Worm (Caenorhabditis elegans) whole organism, L3 larva: ENCODE results near the gene twk-20.

Source experiments
- R02D3.7 ChIP-seq: fragments of 150-350 bp; optimal IDR thresholded peaks from 2 replicates; lab custom pipeline; 2014; ENCODE audit warnings: missing biosample characterization, missing genetic modification characterization
- ZK546.5 ChIP-seq: sonication (generic microtip); optimal IDR thresholded peaks from 2 replicates; lab custom pipeline; 2017; ENCODE audit warnings: missing biosample characterization, missing genetic modification characterization
- aly-2 ChIP-seq: fragments of 150-350 bp; optimal IDR thresholded peaks from 2 replicates; lab custom pipeline; 2014; ENCODE audit warnings: missing biosample characterization, missing genetic modification characterization
- ama-1 ChIP-seq: fragments of 150-350 bp; optimal IDR thresholded peaks from 2 replicates; lab custom pipeline; 2018
- ceh-16 ChIP-seq: sonication (generic microtip); optimal IDR thresholded peaks from 2 replicates; lab custom pipeline; 2017; ENCODE audit warnings: missing biosample characterization, missing genetic modification characterization
- ceh-28 ChIP-seq: fragments of 150-350 bp; optimal IDR thresholded peaks from 2 replicates; lab custom pipeline; 2014; ENCODE audit warnings: missing biosample characterization, missing genetic modification reagents, missing genetic modification characterization
- ceh-82 ChIP-seq: fragments of 150-350 bp; optimal IDR thresholded peaks from 2 replicates; lab custom pipeline; 2014; ENCODE audit warnings: missing biosample characterization, missing genetic modification characterization
- ceh-9 ChIP-seq: sonication (generic microtip); optimal IDR thresholded peaks from 2 replicates; lab custom pipeline; 2018; ENCODE audit warnings: missing biosample characterization, missing genetic modification characterization
- daf-12 ChIP-seq: fragments of 150-350 bp; optimal IDR thresholded peaks from 2 replicates; lab custom pipeline; 2014; ENCODE audit warnings: missing biosample characterization, missing genetic modification reagents, missing genetic modification characterization
- egl-27 ChIP-seq: sonication (generic microtip); optimal IDR thresholded peaks from 4 replicates; lab custom pipeline; 2017; ENCODE audit warnings: missing biosample characterization, missing genetic modification reagents, missing genetic modification characterization
- egl-5 ChIP-seq: fragments of 150-350 bp; optimal IDR thresholded peaks from 2 replicates; lab custom pipeline; 2017; ENCODE audit warnings: missing biosample characterization, missing genetic modification reagents, missing genetic modification characterization, inconsistent platforms
- elt-1 ChIP-seq: fragments of 150-350 bp; optimal IDR thresholded peaks from 2 replicates; lab custom pipeline; 2014; ENCODE audit warnings: missing biosample characterization, missing genetic modification characterization
- elt-2 ChIP-seq: sonication (generic microtip); optimal IDR thresholded peaks from 2 replicates; lab custom pipeline; 2016; ENCODE audit warnings: missing genetic modification reagents, mild to moderate bottlenecking, missing genetic modification characterization, missing compliant biosample characterization
- elt-3 ChIP-seq, 3 experiments: fragments of 150-350 bp in 1 of 3; sonication (generic microtip) in 2 of 3; optimal IDR thresholded peaks; 2 replicates in 2 of 3; 4 replicates in 1 of 3; lab custom pipeline; 2014 to 2017; ENCODE audit warnings: missing biosample characterization in 3 of 3, missing genetic modification characterization in 3 of 3
- eor-1 ChIP-seq, 2 experiments: fragments of 150-350 bp; optimal IDR thresholded peaks; 2 replicates each; lab custom pipeline; 2014 to 2018; ENCODE audit warnings: missing biosample characterization in 2 of 2, missing genetic modification characterization in 2 of 2
- fkh-10 ChIP-seq: sonication (generic microtip); optimal IDR thresholded peaks from 2 replicates; lab custom pipeline; 2017; ENCODE audit warnings: missing biosample characterization, missing genetic modification reagents, missing genetic modification characterization
- fkh-2 ChIP-seq: fragments of 150-350 bp; optimal IDR thresholded peaks from 2 replicates; lab custom pipeline; 2014; ENCODE audit warnings: missing biosample characterization, missing genetic modification reagents, missing genetic modification characterization
- fos-1 ChIP-seq: fragments of 150-350 bp; optimal IDR thresholded peaks from 2 replicates; lab custom pipeline; 2014; ENCODE audit warnings: missing biosample characterization, missing genetic modification characterization
- hmg-11 ChIP-seq: sonication (generic microtip); optimal IDR thresholded peaks from 2 replicates; lab custom pipeline; 2016; ENCODE audit warnings: missing genetic modification characterization, missing compliant biosample characterization
- jun-1 ChIP-seq: fragments of 150-350 bp; optimal IDR thresholded peaks from 2 replicates; lab custom pipeline; 2014; ENCODE audit warnings: missing biosample characterization, missing genetic modification reagents, missing genetic modification characterization
- lin-15B ChIP-seq: fragments of 150-350 bp; optimal IDR thresholded peaks from 2 replicates; lab custom pipeline; 2014; ENCODE audit warnings: missing biosample characterization, missing genetic modification characterization
- lin-39 ChIP-seq: fragments of 150-350 bp; optimal IDR thresholded peaks from 2 replicates; lab custom pipeline; 2018; ENCODE audit warnings: missing biosample characterization, missing genetic modification reagents, missing genetic modification characterization
- lsy-12 ChIP-seq: sonication (generic microtip); optimal IDR thresholded peaks from 2 replicates; lab custom pipeline; 2016; ENCODE audit warnings: mild to moderate bottlenecking, missing genetic modification characterization, missing compliant biosample characterization
- mdl-1 ChIP-seq: fragments of 150-350 bp; optimal IDR thresholded peaks from 2 replicates; lab custom pipeline; 2014; ENCODE audit warnings: missing biosample characterization, missing genetic modification characterization
- mml-1 ChIP-seq: fragments of 150-350 bp; sonication (generic microtip); optimal IDR thresholded peaks from 3 replicates; lab custom pipeline; 2014; ENCODE audit warnings: missing biosample characterization, missing genetic modification characterization
- nfya-1 ChIP-seq: sonication (generic microtip); optimal IDR thresholded peaks from 2 replicates; lab custom pipeline; 2017; ENCODE audit warnings: missing genetic modification characterization, mild to moderate bottlenecking, missing compliant biosample characterization, antibody characterized with exemption, moderate library complexity; ENCODE audit not compliant: insufficient read depth
- nhr-11 ChIP-seq: fragments of 150-350 bp; optimal IDR thresholded peaks from 2 replicates; lab custom pipeline; 2014; ENCODE audit warnings: missing biosample characterization, missing genetic modification characterization
- nhr-12 ChIP-seq: fragments of 150-350 bp; optimal IDR thresholded peaks from 2 replicates; lab custom pipeline; 2014; ENCODE audit warnings: missing biosample characterization, missing genetic modification characterization
- nhr-23 ChIP-seq: fragments of 150-350 bp; optimal IDR thresholded peaks from 2 replicates; lab custom pipeline; 2014; ENCODE audit warnings: missing biosample characterization, missing genetic modification reagents, missing genetic modification characterization
- nhr-237 ChIP-seq: fragments of 150-350 bp; optimal IDR thresholded peaks from 2 replicates; lab custom pipeline; 2014; ENCODE audit warnings: missing biosample characterization, missing genetic modification characterization
- nhr-25 ChIP-seq: sonication (generic microtip); optimal IDR thresholded peaks from 2 replicates; lab custom pipeline; 2017; ENCODE audit warnings: missing biosample characterization, missing genetic modification characterization
- nhr-28 ChIP-seq: fragments of 150-350 bp; optimal IDR thresholded peaks from 2 replicates; lab custom pipeline; 2014; ENCODE audit warnings: missing biosample characterization, missing genetic modification characterization
- nhr-43 ChIP-seq: sonication (generic microtip); optimal IDR thresholded peaks from 2 replicates; lab custom pipeline; 2016; ENCODE audit warnings: mild to moderate bottlenecking, missing genetic modification characterization, missing compliant biosample characterization; ENCODE audit not compliant: poor library complexity, severe bottlenecking
- nhr-67 ChIP-seq: fragments of 150-350 bp; optimal IDR thresholded peaks from 2 replicates; lab custom pipeline; 2014; ENCODE audit warnings: missing biosample characterization, missing genetic modification characterization
- nhr-76 ChIP-seq: fragments of 150-350 bp; sonication (generic microtip); optimal IDR thresholded peaks from 5 replicates; lab custom pipeline; 2014; ENCODE audit warnings: missing biosample characterization, missing genetic modification characterization
- nhr-77 ChIP-seq: fragments of 150-350 bp; optimal IDR thresholded peaks from 2 replicates; lab custom pipeline; 2014; ENCODE audit warnings: missing biosample characterization, missing genetic modification characterization
- pha-4 ChIP-seq: fragments of 150-350 bp; optimal IDR thresholded peaks from 2 replicates; lab custom pipeline; 2014; ENCODE audit warnings: missing biosample characterization, missing genetic modification reagents, missing genetic modification characterization
- pqm-1 ChIP-seq: fragments of 150-350 bp; optimal IDR thresholded peaks from 2 replicates; lab custom pipeline; 2017; ENCODE audit warnings: missing biosample characterization, missing genetic modification characterization, inconsistent platforms
- sea-2 ChIP-seq: fragments of 150-350 bp; sonication (generic microtip); optimal IDR thresholded peaks from 4 replicates; lab custom pipeline; 2014; ENCODE audit warnings: missing biosample characterization, missing genetic modification reagents, missing genetic modification characterization
- skn-1 ChIP-seq: fragments of 150-350 bp; optimal IDR thresholded peaks from 2 replicates; lab custom pipeline; 2014; ENCODE audit warnings: missing biosample characterization, missing genetic modification characterization
- snpc-4 ChIP-seq: fragments of 150-350 bp; optimal IDR thresholded peaks from 2 replicates; lab custom pipeline; 2014; ENCODE audit warnings: missing biosample characterization, missing genetic modification characterization
- tbx-2 ChIP-seq: sonication (generic microtip); optimal IDR thresholded peaks from 2 replicates; lab custom pipeline; 2016; ENCODE audit warnings: mild to moderate bottlenecking, missing genetic modification characterization, missing compliant biosample characterization
- unc-39 ChIP-seq: sonication (generic microtip); optimal IDR thresholded peaks from 4 replicates; lab custom pipeline; 2017; ENCODE audit warnings: missing biosample characterization, missing genetic modification characterization
- unc-62 ChIP-seq: fragments of 150-350 bp; sonication (generic microtip); optimal IDR thresholded peaks from 4 replicates; lab custom pipeline; 2014; ENCODE audit warnings: missing biosample characterization, missing genetic modification reagents, missing genetic modification characterization
- zag-1 ChIP-seq: fragments of 150-350 bp; optimal IDR thresholded peaks from 2 replicates; lab custom pipeline; 2014; ENCODE audit warnings: missing biosample characterization, missing genetic modification characterization
- ztf-11 ChIP-seq: fragments of 150-350 bp; optimal IDR thresholded peaks from 2 replicates; lab custom pipeline; 2014; ENCODE audit warnings: missing biosample characterization, missing genetic modification characterization
- ztf-4 ChIP-seq: fragments of 150-350 bp; optimal IDR thresholded peaks from 2 replicates; lab custom pipeline; 2014; ENCODE audit warnings: missing biosample characterization, missing genetic modification characterization

Gene twk-20

DNA sequence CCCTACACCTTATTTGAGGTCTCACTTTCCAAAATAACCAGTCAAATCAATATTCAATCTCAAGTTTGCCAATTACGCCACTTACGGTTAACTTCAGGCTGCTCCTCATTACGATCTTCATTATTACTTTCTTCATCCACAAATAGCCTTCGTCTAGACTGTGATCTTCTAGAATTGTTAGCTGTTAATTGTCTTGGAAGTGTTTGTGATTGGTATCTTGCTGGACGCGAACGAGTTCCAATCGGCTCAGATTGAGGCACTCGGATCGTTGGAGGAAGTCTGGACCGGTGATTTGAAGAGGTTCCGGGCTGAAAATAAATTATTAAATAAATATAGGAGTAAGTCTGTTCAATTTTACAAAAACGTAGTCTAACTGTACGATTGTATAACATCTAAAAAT lies 27.2 kb downstream of the twk-20 start:
- TF ChIP-seq pqm-1: no peak
- TF ChIP-seq lin-15B: no peak
- TF ChIP-seq eor-1 (tag; optimal IDR thresholded peaks at IDR 0.05; lab: Kevin White, UChicago): no peak
- TF ChIP-seq nhr-77: no peak
- TF ChIP-seq R02D3.7 (tag; lab: Kevin White, UChicago): no peak
- no peak for TF ChIP-seq ztf-11 (tag; lab: Kevin White, UChicago)
- TF ChIP-seq nhr-23: no peak
- TF ChIP-seq ztf-4 (tag; lab: Kevin White, UChicago): no peak
- no peak for TF ChIP-seq fkh-10 (GFP tag; lab: Kevin White, UChicago)
- TF ChIP-seq elt-3 (tag; optimal IDR thresholded peaks at IDR 0.05; lab: Kevin White, UChicago): no peak
- TF ChIP-seq skn-1 (tag; lab: Kevin White, UChicago): no peak
- TF ChIP-seq hmg-11 (tag; lab: Kevin White, UChicago): no peak
- TF ChIP-seq snpc-4: no peak
- no peak for TF ChIP-seq elt-2 (tag; lab: Kevin White, UChicago)
- no peak for TF ChIP-seq elt-1 (tag; lab: Kevin White, UChicago)
- no peak for TF ChIP-seq nhr-237 (tag; lab: Kevin White, UChicago)
- TF ChIP-seq jun-1 (tag; lab: Kevin White, UChicago): no peak
- no peak for TF ChIP-seq tbx-2 (tag; lab: Kevin White, UChicago)

- no peak for TF ChIP-seq tbx-2 (tag; lab: Kevin White, UChicago)
- TF ChIP-seq nhr-11 (tag; lab: Kevin White, UChicago): no peak
- no peak for TF ChIP-seq lin-39 (tag; lab: Kevin White, UChicago)
These were observed 29.1 kb downstream of the twk-20 start, which contains the start of gene C04A11.2 for ce11 chrX:13668728-13669127. TSS of gene C04A11.2 (minus strand) at chrX:13668828.

ce11 chrX:13669641-13670040 lies 30.0 kb downstream of the twk-20 start:
- TF ChIP-seq nhr-77 (no peak), eor-1 (tag; optimal IDR thresholded peaks at IDR 0.05; lab: Kevin White, UChicago) (no peak), aly-2 (tag; lab: Kevin White, UChicago) (no peak), pqm-1 (peak; percentile 43), fkh-2 (no peak), unc-39 (tag; lab: Kevin White, UChicago) (no peak), ztf-11 (tag; lab: Kevin White, UChicago) (no peak), elt-3 (tag; optimal IDR thresholded peaks at IDR 0.05; lab: Kevin White, UChicago) (no peak), nhr-43 (tag; lab: Kevin White, UChicago) (no peak), nhr-76 (tag; lab: Kevin White, UChicago) (no peak), mml-1 (no peak), R02D3.7 (tag; lab: Kevin White, UChicago) (no peak), ama-1 (lab: Kevin White, UChicago) (no peak), egl-27 (tag; lab: Kevin White, UChicago) (no peak), ZK546.5 (tag; lab: Kevin White, UChicago) (no peak), zag-1 (no peak), unc-62 (GFP tag; lab: Kevin White, UChicago) (no peak), mdl-1 (tag; lab: Kevin White, UChicago) (no peak), nhr-11 (tag; lab: Kevin White, UChicago) (no peak), egl-5 (no peak), nhr-12 (tag; lab: Kevin White, UChicago) (no peak), pha-4 (tag; lab: Kevin White, UChicago) (peak; percentile 96), fkh-10 (GFP tag; lab: Kevin White, UChicago) (no peak), lin-15B (no peak), ztf-4 (tag; lab: Kevin White, UChicago) (no peak), ceh-28 (tag; lab: Kevin White, UChicago) (peak; percentile 54), ceh-16 (no peak), nfya-1 (tag; lab: Kevin White, UChicago) (peak; percentile 41), fos-1 (tag; lab: Kevin White, UChicago) (no peak), elt-1 (tag; lab: Kevin White, UChicago) (no peak), elt-2 (tag; lab: Kevin White, UChicago) (peak; percentile 71), skn-1 (tag; lab: Kevin White, UChicago) (no peak), lin-39 (tag; lab: Kevin White, UChicago) (no peak), ceh-9 (tag; lab: Kevin White, UChicago) (no peak), tbx-2 (tag; lab: Kevin White, UChicago) (no peak), ceh-82 (no peak), nhr-23 (no peak), nhr-28 (no peak), nhr-25 (tag; lab: Kevin White, UChicago) (no peak), sea-2 (GFP tag; lab: Kevin White, UChicago) (no peak), daf-12 (no peak), nhr-237 (tag; lab: Kevin White, UChicago) (no peak), snpc-4 (no peak), nhr-67 (tag; lab: Kevin White, UChicago) (no peak), jun-1 (tag; lab: Kevin White, UChicago) (peak; percentile 12), hmg-11 (tag; lab: Kevin White, UChicago) (peak; percentile 4), lsy-12 (tag; lab: Kevin White, UChicago) (no peak)
